Worm (Caenorhabditis elegans) whole organism, young adult: ENCODE data around the gene K06A1.2.

Source experiments
- T26A5.8 ChIP-seq: sonication (generic microtip); optimal IDR thresholded peaks from 2 replicates; lab custom pipeline; 2016; ENCODE audit warnings: missing genetic modification characterization, missing compliant biosample characterization
- him-1 ChIP-seq: sonication (generic microtip); optimal IDR thresholded peaks from 2 replicates; lab custom pipeline; 2016; ENCODE audit warnings: missing genotype, missing genetic modification reagents, missing genetic modification characterization, missing compliant biosample characterization
- let-526 ChIP-seq: fragments of 200-800 bp; sonication (Bioruptor generic); IDR thresholded peaks from 2 replicates; pipeline ENCODE4 v1.3.6; 2022; ENCODE audit warnings: missing genetic modification reagents, missing genetic modification characterization, missing compliant biosample characterization
- madf-6 ChIP-seq: fragments of 200-800 bp; sonication (Bioruptor generic); IDR thresholded peaks from 2 replicates; pipeline ENCODE4 v1.3.6; 2022; ENCODE audit warnings: missing genetic modification reagents, missing genetic modification characterization, missing compliant biosample characterization
- nhr-90 ChIP-seq: sonication (generic microtip); optimal IDR thresholded peaks from 2 replicates; lab custom pipeline; 2016; ENCODE audit warnings: missing genotype, mild to moderate bottlenecking, missing genetic modification characterization, missing compliant biosample characterization
- unc-62 ChIP-seq: fragments of 150-350 bp; optimal IDR thresholded peaks from 2 replicates; lab custom pipeline; 2014; ENCODE audit warnings: missing biosample characterization, missing genetic modification reagents, missing genetic modification characterization

DNA sequence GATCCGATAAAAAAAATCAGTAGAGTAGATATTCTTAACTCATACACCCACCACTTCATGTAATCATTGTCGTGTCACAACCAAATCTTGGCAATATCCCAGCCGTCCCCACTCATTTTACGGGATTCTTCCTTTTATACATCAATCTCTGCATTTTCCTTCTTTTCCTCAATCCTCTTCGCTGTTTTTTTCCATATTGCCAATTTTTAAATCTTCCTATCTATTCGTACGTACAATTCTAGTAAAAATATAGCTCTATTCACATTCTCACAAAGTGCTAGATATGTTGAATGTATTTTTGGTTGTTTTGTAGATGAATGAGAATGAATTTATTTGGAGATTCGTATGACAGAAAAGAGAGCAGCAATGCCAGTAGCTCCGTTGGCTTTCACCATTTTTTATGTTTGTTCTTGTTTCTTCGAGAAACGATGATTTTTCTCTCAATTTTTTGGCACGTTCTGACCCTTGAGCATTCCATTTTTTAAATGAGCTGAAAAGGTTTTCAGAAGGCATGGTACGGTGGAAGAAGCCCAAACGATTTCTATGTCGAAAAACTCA, 31.4 kb downstream of the K06A1.2 start, which contains the start of gene T28D9.16:
- TF ChIP-seq nhr-90 (tag; lab: Kevin White, UChicago): no peak
- TF ChIP-seq T26A5.8: no peak
- TF ChIP-seq unc-62: no peak
- no peak for TF ChIP-seq him-1 (tag; lab: Kevin White, UChicago)
- TF ChIP-seq let-526 (GFP tag; lab: Robert Waterston, UW): no peak
- TF ChIP-seq madf-6 (GFP tag; lab: Robert Waterston, UW): no peak
